Worm (Caenorhabditis elegans): ENCODE measurements around the gene F22F7.7.

F22F7.7 gene

DNA sequence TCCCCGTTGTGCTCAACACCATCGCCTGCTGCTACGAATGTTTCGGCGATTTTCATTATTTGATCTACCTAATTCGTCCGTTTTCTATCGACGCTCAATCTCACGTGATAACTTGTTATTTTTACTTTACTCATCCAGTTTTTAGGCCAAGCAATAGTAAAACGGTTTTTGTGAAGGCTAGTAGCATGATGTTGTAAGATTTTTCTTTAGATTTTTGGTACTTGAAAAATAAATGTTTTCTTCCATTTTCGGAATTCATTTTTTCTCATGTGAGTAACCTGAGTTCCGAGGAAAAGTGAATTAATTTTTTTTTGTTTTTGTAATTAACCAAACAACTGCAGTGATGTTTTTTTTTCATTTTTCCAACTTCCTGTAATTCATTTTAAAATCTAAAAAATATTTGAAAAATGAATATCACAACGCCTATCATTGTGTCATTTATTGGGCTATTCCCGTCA is 37.5 kb upstream of the F22F7.7 start, which contains the start of gene srbc-17:
Gene srbc-17, plus strand, starts transcription at position 408 of the 458 bp plus-strand sequence.
- TF ChIP-seq mdl-1 (tag; optimal IDR thresholded peaks at IDR 0.05) (no peak), gmeb-1 (tag; optimal IDR thresholded peaks at IDR 0.05) (no peak), ceh-16 (tag; optimal IDR thresholded peaks at IDR 0.05) (no peak), zag-1 (tag; optimal IDR thresholded peaks at IDR 0.05) (no peak), ceh-82 (tag; optimal IDR thresholded peaks at IDR 0.05) (no peak), ztf-4 (tag; optimal IDR thresholded peaks at IDR 0.05) (no peak), nhr-77 (tag; optimal IDR thresholded peaks at IDR 0.05) (no peak), nhr-12 (tag; optimal IDR thresholded peaks at IDR 0.05) (no peak)

- no peak for TF ChIP-seq nhr-23 (tag; optimal IDR thresholded peaks at IDR 0.05)
- TF ChIP-seq ama-1 (optimal IDR thresholded peaks at IDR 0.05), result no peak
- TF ChIP-seq nhr-21 (tag; optimal IDR thresholded peaks at IDR 0.05), result no peak
- TF ChIP-seq elt-1 (tag; optimal IDR thresholded peaks at IDR 0.05), result no peak
- no peak for TF ChIP-seq aly-2 (tag; optimal IDR thresholded peaks at IDR 0.05)
- TF ChIP-seq ceh-82 (tag; optimal IDR thresholded peaks at IDR 0.05), result no peak
- TF ChIP-seq lsy-2 (tag; optimal IDR thresholded peaks at IDR 0.05), result no peak
- TF ChIP-seq ZK546.5 (tag; optimal IDR thresholded peaks at IDR 0.05), result no peak
- no peak for TF ChIP-seq lin-11 (tag; optimal IDR thresholded peaks at IDR 0.05)
- no peak for TF ChIP-seq lin-13 (GFP tag; optimal IDR thresholded peaks at IDR 0.05)
- no peak for TF ChIP-seq elt-3 (tag; optimal IDR thresholded peaks at IDR 0.05)
Measured at ce11 chrV:2175242-2175641, 35.4 kb upstream of the F22F7.7 start, which contains the start of gene C45H4.18. Gene C45H4.18 (plus strand): TSS chrV:2175542.

- TF ChIP-seq nhr-11 (tag; optimal IDR thresholded peaks at IDR 0.05) (no peak), zag-1 (tag; optimal IDR thresholded peaks at IDR 0.05) (no peak), nhr-10 (tag; optimal IDR thresholded peaks at IDR 0.05) (no peak), F13H6.1 (tag; optimal IDR thresholded peaks at IDR 0.05) (no peak), sma-3 (GFP tag; optimal IDR thresholded peaks at IDR 0.05) (no peak)
Measured at ce11 chrV:2174465-2174864, 34.6 kb upstream of the F22F7.7 start.

DNA sequence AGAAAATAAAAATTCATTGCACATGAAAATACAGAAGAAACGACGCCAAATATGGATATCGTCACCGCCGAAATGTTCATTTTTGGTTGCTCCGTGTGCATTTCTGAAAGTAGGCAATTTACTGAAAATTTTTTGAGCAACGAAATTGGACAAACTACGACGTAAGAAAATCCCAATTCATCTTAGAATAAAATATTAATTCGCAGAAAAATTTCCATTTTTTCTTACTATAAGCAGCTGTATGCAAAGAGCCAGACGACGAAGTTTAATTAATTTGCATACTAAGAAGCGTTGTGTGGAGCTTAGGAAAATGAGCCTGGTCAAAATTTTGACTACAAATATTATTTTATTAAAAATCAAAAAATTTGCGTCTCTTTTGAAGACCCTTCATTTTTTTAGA is 26.8 kb upstream of the F22F7.7 start, which contains the start of gene srbc-19:
Gene srbc-19, minus strand, starts transcription at position 101 of the 400 bp plus-strand sequence.
- TF ChIP-seq mdl-1 (tag; optimal IDR thresholded peaks at IDR 0.05), result no peak
- no peak for TF ChIP-seq ZK546.5 (tag; optimal IDR thresholded peaks at IDR 0.05)
- no peak for TF ChIP-seq nhr-21 (tag; optimal IDR thresholded peaks at IDR 0.05)
- TF ChIP-seq ztf-4 (tag; optimal IDR thresholded peaks at IDR 0.05), result no peak
- no peak for TF ChIP-seq unc-39 (tag; optimal IDR thresholded peaks at IDR 0.05)
- TF ChIP-seq skn-1 (tag; optimal IDR thresholded peaks at IDR 0.05), result no peak
- TF ChIP-seq elt-3 (tag; optimal IDR thresholded peaks at IDR 0.05), result no peak
- no peak for TF ChIP-seq elt-1 (tag; optimal IDR thresholded peaks at IDR 0.05)
- TF ChIP-seq nhr-77 (tag; optimal IDR thresholded peaks at IDR 0.05), result no peak
- no peak for TF ChIP-seq Y55F3AM.14 (GFP tag; optimal IDR thresholded peaks at IDR 0.05)
- TF ChIP-seq zag-1 (tag; optimal IDR thresholded peaks at IDR 0.05), result no peak
- no peak for TF ChIP-seq ama-1 (optimal IDR thresholded peaks at IDR 0.05)
- TF ChIP-seq nhr-237 (tag; optimal IDR thresholded peaks at IDR 0.05), result no peak
- no peak for TF ChIP-seq lin-11 (tag; optimal IDR thresholded peaks at IDR 0.05)

DNA sequence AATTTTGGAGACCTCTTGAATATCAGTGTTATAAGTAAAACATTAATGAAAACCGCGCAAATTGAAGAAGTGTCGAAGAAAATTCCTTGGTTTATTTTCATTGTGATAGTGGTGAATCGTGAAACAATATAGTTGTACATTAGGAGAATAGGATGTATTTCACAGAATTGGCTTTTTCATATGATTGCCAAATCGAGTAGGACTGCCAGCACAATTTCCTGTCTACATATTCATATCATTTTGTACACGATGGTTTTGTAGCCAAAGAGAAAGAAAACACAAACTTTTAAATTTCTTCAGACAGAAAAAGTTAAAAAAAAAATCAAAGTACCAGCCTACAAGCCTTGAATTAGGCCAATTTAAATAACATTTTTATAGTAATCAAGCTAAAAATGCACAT is 23.9 kb upstream of the F22F7.7 start, which contains the start of gene str-255:
Gene str-255, minus strand, starts transcription at position 101 of the 400 bp plus-strand sequence.
- TF ChIP-seq lin-13 (GFP tag; optimal IDR thresholded peaks at IDR 0.05) (no peak), unc-62 (GFP tag; optimal IDR thresholded peaks at IDR 0.05) (no peak), ZK546.5 (tag; optimal IDR thresholded peaks at IDR 0.05) (no peak), nhr-237 (tag; optimal IDR thresholded peaks at IDR 0.05) (no peak), mab-5 (tag; optimal IDR thresholded peaks at IDR 0.05) (no peak), fos-1 (tag; optimal IDR thresholded peaks at IDR 0.05) (no peak), lsy-2 (tag; optimal IDR thresholded peaks at IDR 0.05) (no peak), alr-1 (tag; optimal IDR thresholded peaks at IDR 0.05) (no peak), gmeb-1 (tag; optimal IDR thresholded peaks at IDR 0.05) (no peak), ztf-4 (tag; optimal IDR thresholded peaks at IDR 0.05) (no peak), mbf-1 (tag; optimal IDR thresholded peaks at IDR 0.05) (no peak), sma-3 (GFP tag; optimal IDR thresholded peaks at IDR 0.05) (no peak), ceh-16 (tag; optimal IDR thresholded peaks at IDR 0.05) (no peak), ztf-1 (GFP tag; conservative IDR thresholded peaks at IDR 0.05) (no peak), nhr-25 (tag; optimal IDR thresholded peaks at IDR 0.05) (no peak), blmp-1 (tag; optimal IDR thresholded peaks at IDR 0.05; ENCODE audit: insufficient read depth) (no peak), nhr-129 (tag; optimal IDR thresholded peaks at IDR 0.05) (no peak)

Data from whole organism, L2 larva.